Worm (Caenorhabditis elegans): Measurements from ENCODE around the gene gstk-1.

DNA sequence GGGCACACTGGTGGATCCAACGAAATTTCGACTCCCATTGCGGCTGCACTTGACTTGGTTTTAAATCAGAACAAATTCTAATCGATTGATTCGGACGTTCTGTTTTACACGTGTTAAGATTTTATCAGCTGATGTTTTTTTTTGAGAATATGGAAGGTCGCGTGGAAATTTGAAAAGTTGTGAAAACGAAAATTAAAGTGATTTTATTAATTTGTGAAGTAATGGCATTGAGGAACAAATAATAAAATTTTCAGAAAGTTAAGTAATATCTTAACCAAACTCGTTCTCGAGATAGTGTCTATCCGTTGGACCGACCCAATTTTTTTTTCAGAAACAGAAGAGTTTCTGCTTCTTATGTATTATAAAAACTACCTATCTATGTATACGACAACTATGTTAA, 4.8 kb upstream of the gstk-1 start, which contains the start of gene ZK1307.4:
- TF ChIP-seq T23F11.4 (GFP tag; optimal IDR thresholded peaks at IDR 0.05) (no peak), unc-55 (GFP tag; optimal IDR thresholded peaks at IDR 0.05) (no peak)
